Worm (Caenorhabditis elegans) whole organism, L3 larva: ENCODE data around the gene F56D5.3.
A peak's percentile ranks its signal among the peaks of the same experiment; 100 is the strongest.

Experiments used
- R02D3.7 ChIP-seq: fragments of 150-350 bp; optimal IDR thresholded peaks from 2 replicates; lab custom pipeline; 2014; ENCODE audit warnings: missing biosample characterization, missing genetic modification characterization
- ZK546.5 ChIP-seq: sonication (generic microtip); optimal IDR thresholded peaks from 2 replicates; lab custom pipeline; 2017; ENCODE audit warnings: missing biosample characterization, missing genetic modification characterization
- aly-2 ChIP-seq: fragments of 150-350 bp; optimal IDR thresholded peaks from 2 replicates; lab custom pipeline; 2014; ENCODE audit warnings: missing biosample characterization, missing genetic modification characterization
- ama-1 ChIP-seq: fragments of 150-350 bp; optimal IDR thresholded peaks from 2 replicates; lab custom pipeline; 2018
- ceh-16 ChIP-seq: sonication (generic microtip); optimal IDR thresholded peaks from 2 replicates; lab custom pipeline; 2017; ENCODE audit warnings: missing biosample characterization, missing genetic modification characterization
- ceh-28 ChIP-seq: fragments of 150-350 bp; optimal IDR thresholded peaks from 2 replicates; lab custom pipeline; 2014; ENCODE audit warnings: missing biosample characterization, missing genetic modification reagents, missing genetic modification characterization
- ceh-82 ChIP-seq: fragments of 150-350 bp; optimal IDR thresholded peaks from 2 replicates; lab custom pipeline; 2014; ENCODE audit warnings: missing biosample characterization, missing genetic modification characterization
- ceh-9 ChIP-seq: sonication (generic microtip); optimal IDR thresholded peaks from 2 replicates; lab custom pipeline; 2018; ENCODE audit warnings: missing biosample characterization, missing genetic modification characterization
- daf-12 ChIP-seq: fragments of 150-350 bp; optimal IDR thresholded peaks from 2 replicates; lab custom pipeline; 2014; ENCODE audit warnings: missing biosample characterization, missing genetic modification reagents, missing genetic modification characterization
- egl-27 ChIP-seq: sonication (generic microtip); optimal IDR thresholded peaks from 4 replicates; lab custom pipeline; 2017; ENCODE audit warnings: missing biosample characterization, missing genetic modification reagents, missing genetic modification characterization
- egl-5 ChIP-seq: fragments of 150-350 bp; optimal IDR thresholded peaks from 2 replicates; lab custom pipeline; 2017; ENCODE audit warnings: missing biosample characterization, missing genetic modification reagents, missing genetic modification characterization, inconsistent platforms
- elt-1 ChIP-seq: fragments of 150-350 bp; optimal IDR thresholded peaks from 2 replicates; lab custom pipeline; 2014; ENCODE audit warnings: missing biosample characterization, missing genetic modification characterization
- elt-2 ChIP-seq: sonication (generic microtip); optimal IDR thresholded peaks from 2 replicates; lab custom pipeline; 2016; ENCODE audit warnings: missing genetic modification reagents, mild to moderate bottlenecking, missing genetic modification characterization, missing compliant biosample characterization
- elt-3 ChIP-seq, 3 experiments: fragments of 150-350 bp in 1 of 3; sonication (generic microtip) in 2 of 3; optimal IDR thresholded peaks; 2 replicates in 2 of 3; 4 replicates in 1 of 3; lab custom pipeline; 2014 to 2017; ENCODE audit warnings: missing biosample characterization in 3 of 3, missing genetic modification characterization in 3 of 3
- eor-1 ChIP-seq, 2 experiments: fragments of 150-350 bp; optimal IDR thresholded peaks; 2 replicates each; lab custom pipeline; 2014 to 2018; ENCODE audit warnings: missing biosample characterization in 2 of 2, missing genetic modification characterization in 2 of 2
- fkh-10 ChIP-seq: sonication (generic microtip); optimal IDR thresholded peaks from 2 replicates; lab custom pipeline; 2017; ENCODE audit warnings: missing biosample characterization, missing genetic modification reagents, missing genetic modification characterization
- fkh-2 ChIP-seq: fragments of 150-350 bp; optimal IDR thresholded peaks from 2 replicates; lab custom pipeline; 2014; ENCODE audit warnings: missing biosample characterization, missing genetic modification reagents, missing genetic modification characterization
- fos-1 ChIP-seq: fragments of 150-350 bp; optimal IDR thresholded peaks from 2 replicates; lab custom pipeline; 2014; ENCODE audit warnings: missing biosample characterization, missing genetic modification characterization
- hmg-11 ChIP-seq: sonication (generic microtip); optimal IDR thresholded peaks from 2 replicates; lab custom pipeline; 2016; ENCODE audit warnings: missing genetic modification characterization, missing compliant biosample characterization
- jun-1 ChIP-seq: fragments of 150-350 bp; optimal IDR thresholded peaks from 2 replicates; lab custom pipeline; 2014; ENCODE audit warnings: missing biosample characterization, missing genetic modification reagents, missing genetic modification characterization
- lin-15B ChIP-seq: fragments of 150-350 bp; optimal IDR thresholded peaks from 2 replicates; lab custom pipeline; 2014; ENCODE audit warnings: missing biosample characterization, missing genetic modification characterization
- lin-39 ChIP-seq: fragments of 150-350 bp; optimal IDR thresholded peaks from 2 replicates; lab custom pipeline; 2018; ENCODE audit warnings: missing biosample characterization, missing genetic modification reagents, missing genetic modification characterization
- lsy-12 ChIP-seq: sonication (generic microtip); optimal IDR thresholded peaks from 2 replicates; lab custom pipeline; 2016; ENCODE audit warnings: mild to moderate bottlenecking, missing genetic modification characterization, missing compliant biosample characterization
- mdl-1 ChIP-seq: fragments of 150-350 bp; optimal IDR thresholded peaks from 2 replicates; lab custom pipeline; 2014; ENCODE audit warnings: missing biosample characterization, missing genetic modification characterization
- mml-1 ChIP-seq: fragments of 150-350 bp; sonication (generic microtip); optimal IDR thresholded peaks from 3 replicates; lab custom pipeline; 2014; ENCODE audit warnings: missing biosample characterization, missing genetic modification characterization
- nfya-1 ChIP-seq: sonication (generic microtip); optimal IDR thresholded peaks from 2 replicates; lab custom pipeline; 2017; ENCODE audit warnings: missing genetic modification characterization, mild to moderate bottlenecking, missing compliant biosample characterization, antibody characterized with exemption, moderate library complexity; ENCODE audit not compliant: insufficient read depth
- nhr-11 ChIP-seq: fragments of 150-350 bp; optimal IDR thresholded peaks from 2 replicates; lab custom pipeline; 2014; ENCODE audit warnings: missing biosample characterization, missing genetic modification characterization
- nhr-12 ChIP-seq: fragments of 150-350 bp; optimal IDR thresholded peaks from 2 replicates; lab custom pipeline; 2014; ENCODE audit warnings: missing biosample characterization, missing genetic modification characterization
- nhr-23 ChIP-seq: fragments of 150-350 bp; optimal IDR thresholded peaks from 2 replicates; lab custom pipeline; 2014; ENCODE audit warnings: missing biosample characterization, missing genetic modification reagents, missing genetic modification characterization
- nhr-237 ChIP-seq: fragments of 150-350 bp; optimal IDR thresholded peaks from 2 replicates; lab custom pipeline; 2014; ENCODE audit warnings: missing biosample characterization, missing genetic modification characterization
- nhr-25 ChIP-seq: sonication (generic microtip); optimal IDR thresholded peaks from 2 replicates; lab custom pipeline; 2017; ENCODE audit warnings: missing biosample characterization, missing genetic modification characterization
- nhr-28 ChIP-seq: fragments of 150-350 bp; optimal IDR thresholded peaks from 2 replicates; lab custom pipeline; 2014; ENCODE audit warnings: missing biosample characterization, missing genetic modification characterization
- nhr-43 ChIP-seq: sonication (generic microtip); optimal IDR thresholded peaks from 2 replicates; lab custom pipeline; 2016; ENCODE audit warnings: mild to moderate bottlenecking, missing genetic modification characterization, missing compliant biosample characterization; ENCODE audit not compliant: poor library complexity, severe bottlenecking
- nhr-67 ChIP-seq: fragments of 150-350 bp; optimal IDR thresholded peaks from 2 replicates; lab custom pipeline; 2014; ENCODE audit warnings: missing biosample characterization, missing genetic modification characterization
- nhr-76 ChIP-seq: fragments of 150-350 bp; sonication (generic microtip); optimal IDR thresholded peaks from 5 replicates; lab custom pipeline; 2014; ENCODE audit warnings: missing biosample characterization, missing genetic modification characterization
- nhr-77 ChIP-seq: fragments of 150-350 bp; optimal IDR thresholded peaks from 2 replicates; lab custom pipeline; 2014; ENCODE audit warnings: missing biosample characterization, missing genetic modification characterization
- pha-4 ChIP-seq: fragments of 150-350 bp; optimal IDR thresholded peaks from 2 replicates; lab custom pipeline; 2014; ENCODE audit warnings: missing biosample characterization, missing genetic modification reagents, missing genetic modification characterization
- pqm-1 ChIP-seq: fragments of 150-350 bp; optimal IDR thresholded peaks from 2 replicates; lab custom pipeline; 2017; ENCODE audit warnings: missing biosample characterization, missing genetic modification characterization, inconsistent platforms
- sea-2 ChIP-seq: fragments of 150-350 bp; sonication (generic microtip); optimal IDR thresholded peaks from 4 replicates; lab custom pipeline; 2014; ENCODE audit warnings: missing biosample characterization, missing genetic modification reagents, missing genetic modification characterization
- skn-1 ChIP-seq: fragments of 150-350 bp; optimal IDR thresholded peaks from 2 replicates; lab custom pipeline; 2014; ENCODE audit warnings: missing biosample characterization, missing genetic modification characterization
- snpc-4 ChIP-seq: fragments of 150-350 bp; optimal IDR thresholded peaks from 2 replicates; lab custom pipeline; 2014; ENCODE audit warnings: missing biosample characterization, missing genetic modification characterization
- tbx-2 ChIP-seq: sonication (generic microtip); optimal IDR thresholded peaks from 2 replicates; lab custom pipeline; 2016; ENCODE audit warnings: mild to moderate bottlenecking, missing genetic modification characterization, missing compliant biosample characterization
- unc-39 ChIP-seq: sonication (generic microtip); optimal IDR thresholded peaks from 4 replicates; lab custom pipeline; 2017; ENCODE audit warnings: missing biosample characterization, missing genetic modification characterization
- unc-62 ChIP-seq: fragments of 150-350 bp; sonication (generic microtip); optimal IDR thresholded peaks from 4 replicates; lab custom pipeline; 2014; ENCODE audit warnings: missing biosample characterization, missing genetic modification reagents, missing genetic modification characterization
- zag-1 ChIP-seq: fragments of 150-350 bp; optimal IDR thresholded peaks from 2 replicates; lab custom pipeline; 2014; ENCODE audit warnings: missing biosample characterization, missing genetic modification characterization
- ztf-11 ChIP-seq: fragments of 150-350 bp; optimal IDR thresholded peaks from 2 replicates; lab custom pipeline; 2014; ENCODE audit warnings: missing biosample characterization, missing genetic modification characterization
- ztf-4 ChIP-seq: fragments of 150-350 bp; optimal IDR thresholded peaks from 2 replicates; lab custom pipeline; 2014; ENCODE audit warnings: missing biosample characterization, missing genetic modification characterization

The F56D5.3 gene

ce11 chrIV:9443940-9444339 is 46.6 kb downstream of the F56D5.3 start, which contains the start of gene F38E11.9:
F38E11.9 (minus strand) TSS chrIV:9444040.
- TF ChIP-seq fos-1 (tag; lab: Kevin White, UChicago) (no peak), R02D3.7 (tag; lab: Kevin White, UChicago) (no peak), elt-2 (tag; lab: Kevin White, UChicago) (no peak), ceh-82 (no peak), nhr-12 (tag; lab: Kevin White, UChicago) (no peak)

- no peak for TF ChIP-seq zag-1 (tag; lab: Kevin White, UChicago)
- TF ChIP-seq nhr-76: peak; percentile 86
- peak; percentile 83 for TF ChIP-seq ceh-28
- peak; percentile 100 for TF ChIP-seq snpc-4
- TF ChIP-seq unc-62 (GFP tag; lab: Kevin White, UChicago): peak; percentile 45
- peak; percentile 93 for TF ChIP-seq pqm-1 (tag; lab: Kevin White, UChicago)
- peak; percentile 76 for TF ChIP-seq R02D3.7 (tag; lab: Kevin White, UChicago)
- TF ChIP-seq egl-5 (tag; lab: Kevin White, UChicago): peak; percentile 65
- TF ChIP-seq egl-27 (tag; lab: Kevin White, UChicago): peak; percentile 82
- TF ChIP-seq lsy-12 (tag; lab: Kevin White, UChicago): peak; percentile 91
- TF ChIP-seq hmg-11: peak; percentile 95
- TF ChIP-seq fkh-10: peak; percentile 46
- peak; percentile 9 for TF ChIP-seq nhr-11
- no peak for TF ChIP-seq eor-1 (tag; optimal IDR thresholded peaks at IDR 0.05; lab: Kevin White, UChicago)
- no peak for TF ChIP-seq sea-2 (GFP tag; lab: Kevin White, UChicago)
- peak; percentile 91 for TF ChIP-seq jun-1 (tag; lab: Kevin White, UChicago)
- TF ChIP-seq elt-2 (tag; lab: Kevin White, UChicago): peak; percentile 83
- peak; percentile 91 for TF ChIP-seq nhr-23 (tag; lab: Kevin White, UChicago)
- peak; percentile 80 for TF ChIP-seq ztf-4 (tag; lab: Kevin White, UChicago)
- peak; percentile 98 for TF ChIP-seq ama-1
- TF ChIP-seq ceh-82: peak; percentile 81
- TF ChIP-seq pha-4 (tag; lab: Kevin White, UChicago): peak; percentile 98
- no peak for TF ChIP-seq daf-12 (tag; lab: Kevin White, UChicago)
- peak; percentile 78 for TF ChIP-seq tbx-2 (tag; lab: Kevin White, UChicago)
- TF ChIP-seq fos-1 (tag; lab: Kevin White, UChicago): peak; percentile 83
- peak; percentile 66 for TF ChIP-seq fkh-2
- TF ChIP-seq nhr-25 (tag; lab: Kevin White, UChicago): peak; percentile 97
- no peak for TF ChIP-seq mml-1 (tag; lab: Kevin White, UChicago)
- no peak for TF ChIP-seq nhr-237 (tag; lab: Kevin White, UChicago)
- TF ChIP-seq nhr-77: peak; percentile 84
- TF ChIP-seq nhr-28 (tag; lab: Kevin White, UChicago): peak; percentile 2
- TF ChIP-seq ceh-9: no peak
- no peak for TF ChIP-seq ZK546.5
- TF ChIP-seq unc-39 (tag; lab: Kevin White, UChicago): no peak
- TF ChIP-seq ceh-16: peak; percentile 52
- peak; percentile 68 for TF ChIP-seq aly-2 (tag; lab: Kevin White, UChicago)
- TF ChIP-seq elt-1 (tag; lab: Kevin White, UChicago): peak; percentile 52
- TF ChIP-seq lin-39: peak; percentile 93
- TF ChIP-seq nhr-43: peak; percentile 89
- peak; percentile 63 for TF ChIP-seq mdl-1 (tag; lab: Kevin White, UChicago)
- peak; percentile 88 for TF ChIP-seq lin-15B (tag; lab: Kevin White, UChicago)
- no peak for TF ChIP-seq ztf-11
- TF ChIP-seq nhr-12 (tag; lab: Kevin White, UChicago): no peak
- peak; percentile 54 for TF ChIP-seq skn-1 (tag; lab: Kevin White, UChicago)
- peak; percentile 94 for TF ChIP-seq nfya-1 (tag; lab: Kevin White, UChicago)
- TF ChIP-seq nhr-67 (tag; lab: Kevin White, UChicago): no peak
- peak in 2 of 3 experiments; percentile 6 to 64 for TF ChIP-seq elt-3 (tag; optimal IDR thresholded peaks at IDR 0.05; lab: Kevin White, UChicago)
Observed at ce11 chrIV:9444417-9445026, 47.1 kb downstream of the F56D5.3 start.
